Fruit fly (Drosophila melanogaster) whole organism, embryonic: Measurements from ENCODE around the gene IntS2.

Source experiments
- ATbp ChIP-seq: fragments of 200-800 bp; sonication (Bioruptor generic); optimal IDR thresholded peaks from 2 replicates; lab custom pipeline; 2017; ENCODE audit warnings: missing biosample characterization, mild to moderate bottlenecking, missing genetic modification characterization, missing genetic modification reagents
- Atf3 ChIP-seq: fragments of 200-800 bp; sonication (Bioruptor generic); optimal IDR thresholded peaks from 3 replicates; lab custom pipeline; 2016; ENCODE audit warnings: missing biosample characterization, missing genetic modification characterization
- BEAF-32 ChIP-seq: fragments of 200-800 bp; sonication (Bioruptor generic); optimal IDR thresholded peaks from 3 replicates; lab custom pipeline; 2017; ENCODE audit warnings: missing biosample characterization, missing genetic modification characterization, mild to moderate bottlenecking, moderate library complexity, missing genetic modification reagents
- CG10654 ChIP-seq: fragments of 200-800 bp; sonication (Bioruptor generic); optimal IDR thresholded peaks from 2 replicates; lab custom pipeline; 2016; ENCODE audit warnings: missing biosample characterization, missing genetic modification characterization
- CG10959 ChIP-seq: fragments of 200-800 bp; sonication (Bioruptor generic); IDR thresholded peaks from 2 replicates; pipeline ENCODE4 v1.3.6; 2022; ENCODE audit warnings: missing biosample characterization, missing genetic modification characterization
- CG11398 ChIP-seq: fragments of 200-800 bp; sonication (Bioruptor generic); optimal IDR thresholded peaks from 2 replicates; lab custom pipeline; 2016; ENCODE audit warnings: missing biosample characterization, missing genetic modification characterization
- CG11560 ChIP-seq: fragments of 200-800 bp; sonication (Bioruptor generic); IDR thresholded peaks from 3 replicates; pipeline ENCODE4 v1.3.6; 2022; ENCODE audit warnings: missing biosample characterization, missing genetic modification characterization
- CG12071 ChIP-seq: fragments of 200-800 bp; sonication (Bioruptor generic); optimal IDR thresholded peaks from 3 replicates; lab custom pipeline; 2018; ENCODE audit warnings: missing biosample characterization, mild to moderate bottlenecking, missing genetic modification characterization
- CG12942 ChIP-seq: fragments of 200-800 bp; sonication (Bioruptor generic); optimal IDR thresholded peaks from 3 replicates; lab custom pipeline; 2016; ENCODE audit warnings: missing biosample characterization, missing genetic modification characterization
- CG16779 ChIP-seq: fragments of 200-800 bp; sonication (Bioruptor generic); IDR thresholded peaks from 2 replicates; pipeline ENCODE4 v1.3.6; 2022; ENCODE audit warnings: missing biosample characterization, missing genetic modification characterization
- CG17802 ChIP-seq: fragments of 200-800 bp; sonication (Bioruptor generic); optimal IDR thresholded peaks from 2 replicates; lab custom pipeline; 2018; ENCODE audit warnings: missing biosample characterization, mild to moderate bottlenecking, missing genetic modification characterization, moderate library complexity
- CG1792 ChIP-seq: fragments of 200-800 bp; sonication (Bioruptor generic); optimal IDR thresholded peaks from 2 replicates; lab custom pipeline; 2016; ENCODE audit warnings: missing biosample characterization, missing genetic modification characterization
- CG18599 ChIP-seq: fragments of 200-800 bp; sonication (Bioruptor generic); optimal IDR thresholded peaks from 3 replicates; lab custom pipeline; 2017; ENCODE audit warnings: missing biosample characterization, missing genetic modification characterization, mild to moderate bottlenecking, moderate library complexity, missing genetic modification reagents
- CG2116 ChIP-seq: fragments of 200-800 bp; sonication (Bioruptor generic); optimal IDR thresholded peaks from 3 replicates; lab custom pipeline; 2018; ENCODE audit warnings: missing biosample characterization, mild to moderate bottlenecking, missing genetic modification characterization
- CG31224 ChIP-seq: fragments of 200-800 bp; sonication (Bioruptor generic); IDR thresholded peaks from 2 replicates; pipeline ENCODE4 v1.3.6; 2022; ENCODE audit warnings: missing biosample characterization, missing genetic modification characterization
- CG3163 ChIP-seq: fragments of 200-800 bp; sonication (Bioruptor generic); optimal IDR thresholded peaks from 3 replicates; lab custom pipeline; 2016; ENCODE audit warnings: missing biosample characterization, missing genetic modification characterization
- CG32532 ChIP-seq: fragments of 200-800 bp; sonication (Bioruptor generic); IDR thresholded peaks from 2 replicates; pipeline ENCODE4 v1.3.6; 2022; ENCODE audit warnings: missing biosample characterization, missing genetic modification characterization
- CG32767 ChIP-seq: fragments of 200-800 bp; sonication (Bioruptor generic); IDR thresholded peaks from 2 replicates; pipeline ENCODE4 v1.3.6; 2022; ENCODE audit warnings: missing biosample characterization, missing genetic modification characterization
- CG33213 ChIP-seq: fragments of 200-800 bp; sonication (Bioruptor generic); optimal IDR thresholded peaks from 3 replicates; lab custom pipeline; 2016; ENCODE audit warnings: missing biosample characterization, missing genetic modification characterization
- CG3407 ChIP-seq: fragments of 200-800 bp; sonication (Bioruptor generic); optimal IDR thresholded peaks from 2 replicates; lab custom pipeline; 2018; ENCODE audit warnings: missing biosample characterization, mild to moderate bottlenecking, missing genetic modification characterization
- CG34376 ChIP-seq: fragments of 200-800 bp; sonication (Bioruptor generic); optimal IDR thresholded peaks from 2 replicates; lab custom pipeline; 2018; ENCODE audit warnings: missing biosample characterization, mild to moderate bottlenecking, missing genetic modification characterization
- CG4404 ChIP-seq: fragments of 200-800 bp; sonication (Bioruptor generic); IDR thresholded peaks from 2 replicates; pipeline ENCODE4 v1.3.6; 2022; ENCODE audit warnings: missing biosample characterization, missing genetic modification characterization
- CG7372 ChIP-seq: fragments of 200-800 bp; sonication (Bioruptor generic); IDR thresholded peaks from 2 replicates; pipeline ENCODE4 v1.3.6; 2022; ENCODE audit warnings: missing biosample characterization, missing genetic modification characterization
- CG8281 ChIP-seq: fragments of 200-800 bp; sonication (Bioruptor generic); optimal IDR thresholded peaks from 2 replicates; lab custom pipeline; 2018; ENCODE audit warnings: missing biosample characterization, mild to moderate bottlenecking, missing genetic modification characterization, moderate library complexity
- CG8290 ChIP-seq, 3 experiments: fragments of 200-800 bp; sonication (Bioruptor generic); optimal IDR thresholded peaks; 2 replicates each; lab custom pipeline; 2016 to 2019; ENCODE audit warnings: missing biosample characterization in 3 of 3, missing genetic modification characterization in 3 of 3, mild to moderate bottlenecking in 2 of 3, moderate library complexity in 1 of 3
- CG9876 ChIP-seq: fragments of 200-800 bp; sonication (Bioruptor generic); optimal IDR thresholded peaks from 2 replicates; lab custom pipeline; 2016; ENCODE audit warnings: missing biosample characterization, missing genetic modification characterization
- Deaf1 ChIP-seq: fragments of 200-800 bp; optimal IDR thresholded peaks from 3 replicates; lab custom pipeline; 2019; ENCODE audit warnings: missing biosample characterization, mild to moderate bottlenecking, missing genetic modification characterization, moderate library complexity
- MBD-R2 ChIP-seq: fragments of 200-800 bp; sonication (Bioruptor generic); IDR thresholded peaks from 2 replicates; pipeline ENCODE4 v1.3.6; 2022; ENCODE audit warnings: missing biosample characterization, missing genetic modification characterization
- Pdp1 ChIP-seq, 2 experiments: fragments of 200-800 bp; sonication (Bioruptor generic); optimal IDR thresholded peaks; 3 replicates each; lab custom pipeline; 2016; ENCODE audit warnings: missing biosample characterization in 2 of 2, missing genetic modification characterization in 2 of 2, mild to moderate bottlenecking in 1 of 2, moderate library complexity in 1 of 2
- al ChIP-seq: fragments of 200-800 bp; sonication (Bioruptor generic); IDR thresholded peaks from 2 replicates; pipeline ENCODE4 v1.3.6; 2022; ENCODE audit warnings: missing biosample characterization, missing genetic modification characterization
- amos ChIP-seq: fragments of 200-800 bp; sonication (Bioruptor generic); IDR thresholded peaks from 2 replicates; pipeline ENCODE4 v1.3.6; 2022; ENCODE audit warnings: missing biosample characterization, missing genetic modification characterization; ENCODE audit not compliant: partially characterized antibody
- cg ChIP-seq: fragments of 200-800 bp; sonication (Bioruptor generic); optimal IDR thresholded peaks from 3 replicates; lab custom pipeline; 2019; ENCODE audit warnings: missing biosample characterization, mild to moderate bottlenecking, missing genetic modification characterization, moderate library complexity
- cwo ChIP-seq: fragments of 200-800 bp; sonication (Bioruptor generic); optimal IDR thresholded peaks from 3 replicates; lab custom pipeline; 2017; ENCODE audit warnings: missing biosample characterization, missing genetic modification characterization, mild to moderate bottlenecking, moderate library complexity, missing genetic modification reagents
- dysf ChIP-seq: fragments of 200-800 bp; sonication (Bioruptor generic); IDR thresholded peaks from 3 replicates; pipeline ENCODE4 v1.3.6; 2022; ENCODE audit warnings: missing biosample characterization, missing genetic modification characterization
- esg ChIP-seq: fragments of 200-800 bp; sonication (Bioruptor generic); conservative IDR thresholded peaks from 2 replicates; pipeline ENCODE4 v1.3.6; 2022; ENCODE audit warnings: missing biosample characterization, missing genetic modification characterization
- fu2 ChIP-seq: fragments of 200-800 bp; sonication (Bioruptor generic); optimal IDR thresholded peaks from 2 replicates; lab custom pipeline; 2016; ENCODE audit warnings: missing biosample characterization, missing genetic modification characterization
- gcm ChIP-seq: fragments of 200-800 bp; sonication (Bioruptor generic); optimal IDR thresholded peaks from 2 replicates; lab custom pipeline; 2019; ENCODE audit warnings: missing biosample characterization, mild to moderate bottlenecking, missing genetic modification characterization, moderate library complexity
- gsb ChIP-seq: fragments of 200-800 bp; sonication (Bioruptor generic); IDR thresholded peaks from 2 replicates; pipeline ENCODE4 v1.3.6; 2022; ENCODE audit warnings: missing biosample characterization, missing genetic modification characterization
- hb ChIP-seq: fragments of 200-800 bp; sonication (Bioruptor generic); IDR thresholded peaks from 3 replicates; pipeline ENCODE4 v1.3.6; 2022; ENCODE audit warnings: missing biosample characterization, missing genetic modification characterization; ENCODE audit not compliant: partially characterized antibody
- inv ChIP-seq: fragments of 200-800 bp; sonication (Bioruptor generic); IDR thresholded peaks from 2 replicates; pipeline ENCODE4 v1.3.6; 2022; ENCODE audit warnings: missing biosample characterization, missing genetic modification characterization; ENCODE audit not compliant: partially characterized antibody
- knrl ChIP-seq: fragments of 200-800 bp; sonication (Bioruptor generic); IDR thresholded peaks from 3 replicates; pipeline ENCODE4 v1.3.6; 2022; ENCODE audit warnings: missing biosample characterization, missing genetic modification characterization; ENCODE audit not compliant: partially characterized antibody
- nom ChIP-seq: fragments of 200-800 bp; sonication (Bioruptor generic); optimal IDR thresholded peaks from 2 replicates; lab custom pipeline; 2017; ENCODE audit warnings: missing biosample characterization, missing genetic modification characterization, mild to moderate bottlenecking, moderate library complexity, missing genetic modification reagents
- pb ChIP-seq: fragments of 200-800 bp; sonication (Bioruptor generic); optimal IDR thresholded peaks from 3 replicates; lab custom pipeline; 2016; ENCODE audit warnings: missing biosample characterization, missing genetic modification characterization
- sens ChIP-seq: fragments of 200-800 bp; sonication (Bioruptor generic); peaks from one replicate; lab custom pipeline; 2016; ENCODE audit warnings: missing biosample characterization, missing genetic modification characterization
- sima ChIP-seq: fragments of 200-800 bp; sonication (Bioruptor generic); optimal IDR thresholded peaks from 2 replicates; lab custom pipeline; 2016; ENCODE audit warnings: missing biosample characterization, missing genetic modification characterization
- trem ChIP-seq: fragments of 200-800 bp; optimal IDR thresholded peaks from 3 replicates; lab custom pipeline; 2019; ENCODE audit warnings: missing biosample characterization, mild to moderate bottlenecking, missing genetic modification characterization, moderate library complexity
- vfl ChIP-seq: fragments of 200-800 bp; sonication (Bioruptor generic); optimal IDR thresholded peaks from 2 replicates; lab custom pipeline; 2016; ENCODE audit warnings: missing biosample characterization, missing genetic modification characterization
- vvl ChIP-seq: fragments of 200-800 bp; sonication (Bioruptor generic); IDR thresholded peaks from 2 replicates; pipeline ENCODE4 v1.3.6; 2022; ENCODE audit warnings: missing biosample characterization, missing genetic modification characterization
- zen ChIP-seq: fragments of 200-800 bp; sonication (Bioruptor generic); optimal IDR thresholded peaks from 3 replicates; lab custom pipeline; 2018; ENCODE audit warnings: missing biosample characterization, mild to moderate bottlenecking, missing genetic modification characterization, moderate library complexity

IntS2 gene

DNA sequence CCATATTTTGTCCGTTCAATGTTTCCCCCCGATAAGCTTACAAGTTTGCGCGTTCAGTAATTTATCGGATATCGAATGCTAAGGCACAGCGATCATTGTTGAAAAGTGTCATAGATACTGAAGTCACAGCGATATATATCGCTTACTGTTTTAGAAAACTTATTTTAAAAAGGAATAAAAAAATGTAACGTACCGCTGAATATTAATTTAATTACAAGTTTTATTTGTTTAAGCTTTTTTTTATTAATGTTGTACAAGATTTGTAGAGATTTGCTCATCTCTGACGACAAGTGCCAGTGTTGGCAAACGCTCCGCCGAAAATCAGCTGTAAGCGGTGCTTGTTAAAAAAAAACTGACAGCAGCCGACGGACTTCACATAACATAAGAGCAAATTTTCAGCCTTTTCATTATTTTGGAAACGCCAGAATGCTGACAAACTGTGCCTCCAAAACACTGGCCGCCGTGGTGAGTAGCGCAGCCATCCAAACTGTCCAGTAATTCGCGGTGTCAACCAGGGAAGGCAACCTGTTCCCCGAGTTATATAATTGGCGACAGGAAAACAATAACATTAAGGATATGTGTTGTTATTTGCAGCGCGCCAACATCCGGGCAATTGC, 24.5 kb downstream of the IntS2 start, which contains the start of the genes corolla and ND-24 (continued):
- peak; percentile 82 for TF ChIP-seq CG8290 (GFP tag; optimal IDR thresholded peaks at IDR 0.05; lab: Kevin White, UChicago)
- TF ChIP-seq CG8290 (tag; optimal IDR thresholded peaks at IDR 0.05; lab: Kevin White, UChicago): peak in 1 of 2 experiments; percentile 54
- TF ChIP-seq Atf3 (GFP tag; lab: Kevin White, UChicago): peak; percentile 72
- TF ChIP-seq cwo (GFP tag; lab: Kevin White, UChicago): peak; percentile 29
- peak; percentile 85 for TF ChIP-seq MBD-R2 (GFP tag; lab: Robert Waterston, UW)
- peak; percentile 86 for TF ChIP-seq esg (GFP tag; lab: Robert Waterston, UW)
- TF ChIP-seq CG4404 (GFP tag; lab: Robert Waterston, UW): peak; percentile 80
- peak; percentile 68 for TF ChIP-seq CG9876 (GFP tag; lab: Kevin White, UChicago)
- peak; percentile 53 for TF ChIP-seq CG3163 (GFP tag; lab: Kevin White, UChicago)
- TF ChIP-seq Deaf1 (tag; lab: Kevin White, UChicago): no peak
- peak; percentile 53 for TF ChIP-seq CG17802 (tag; lab: Kevin White, UChicago)
- TF ChIP-seq gcm (GFP tag; lab: Kevin White, UChicago): peak; percentile 69
- TF ChIP-seq CG12942 (GFP tag; lab: Kevin White, UChicago): peak; percentile 85
- peak; percentile 74 for TF ChIP-seq zen
- peak; percentile 90 for TF ChIP-seq al (GFP tag; lab: Robert Waterston, UW)
- TF ChIP-seq CG16779 (GFP tag; lab: Robert Waterston, UW): peak; percentile 67; the same call in 1 of the 2 replicates
- TF ChIP-seq CG2116 (GFP tag; lab: Kevin White, UChicago): peak; percentile 89
- peak; percentile 93 for TF ChIP-seq vvl (GFP tag; lab: Robert Waterston, UW)
- peak; percentile 31 for TF ChIP-seq CG11398 (GFP tag; lab: Kevin White, UChicago)
- TF ChIP-seq CG10654 (GFP tag; lab: Kevin White, UChicago): peak; percentile 78
- peak; percentile 89 for TF ChIP-seq BEAF-32 (GFP tag; lab: Kevin White, UChicago)
- peak; percentile 69 for TF ChIP-seq trem (tag; lab: Kevin White, UChicago)
- TF ChIP-seq CG34376 (GFP tag; lab: Kevin White, UChicago): peak; percentile 67
- TF ChIP-seq CG10959: peak; percentile 85
- TF ChIP-seq CG3407 (GFP tag; lab: Kevin White, UChicago): peak; percentile 67
- peak; percentile 85 for TF ChIP-seq amos (GFP tag; lab: Robert Waterston, UW)
- TF ChIP-seq CG7372 (GFP tag; lab: Robert Waterston, UW): peak; percentile 75
- peak; percentile 90 for TF ChIP-seq knrl (GFP tag; lab: Robert Waterston, UW)
- 0 out of 2 replicates have a peak, but pooled peaks have one; percentile 30 for TF ChIP-seq gsb (GFP tag; lab: Robert Waterston, UW)
- TF ChIP-seq CG11560: peak; percentile 96
- TF ChIP-seq CG18599 (GFP tag; lab: Kevin White, UChicago): peak; percentile 81
- TF ChIP-seq hb (GFP tag; lab: Robert Waterston, UW): peak; percentile 84
- peak; percentile 58 for TF ChIP-seq CG1792
- peak; percentile 83 for TF ChIP-seq dysf (GFP tag; lab: Robert Waterston, UW)
- TF ChIP-seq CG12071 (GFP tag; lab: Kevin White, UChicago): no peak
- peak; percentile 78 for TF ChIP-seq CG31224
- TF ChIP-seq Pdp1 (GFP tag; optimal IDR thresholded peaks at IDR 0.05; lab: Kevin White, UChicago): peak; percentile 86 to 90
- peak; percentile 45 for TF ChIP-seq pb
- no peak for TF ChIP-seq CG8281 (tag; lab: Kevin White, UChicago)
- TF ChIP-seq CG33213 (GFP tag; lab: Kevin White, UChicago): peak; percentile 79
- peak; percentile 88 for TF ChIP-seq inv (GFP tag; lab: Robert Waterston, UW)
- peak; percentile 37 for TF ChIP-seq sima (GFP tag; lab: Kevin White, UChicago)
- peak; percentile 71 for TF ChIP-seq fu2 (GFP tag; lab: Kevin White, UChicago)
- no peak for TF ChIP-seq cg (GFP tag; lab: Kevin White, UChicago)
- TF ChIP-seq CG32532 (GFP tag; lab: Robert Waterston, UW): peak; percentile 91
- peak; percentile 35 for TF ChIP-seq ATbp
- peak; percentile 97 for TF ChIP-seq sens (GFP tag; lab: Kevin White, UChicago)
- TF ChIP-seq CG32767 (GFP tag; lab: Robert Waterston, UW): peak; percentile 80; the same call in 1 of the 2 replicates
- peak; percentile 31 for TF ChIP-seq nom
- peak; percentile 87 for TF ChIP-seq vfl
